Fruit fly (Drosophila melanogaster) whole organism, prepupa: ENCODE results near the gene CG2540.

Experiments used
- Blimp-1 ChIP-seq: fragments of 200-800 bp; sonication (Bioruptor generic); optimal IDR thresholded peaks from 3 replicates; lab custom pipeline; 2017; ENCODE audit warnings: missing biosample characterization, missing genetic modification characterization, mild to moderate bottlenecking, moderate library complexity, missing genetic modification reagents
- CG10631 ChIP-seq: fragments of 200-800 bp; sonication (Bioruptor generic); optimal IDR thresholded peaks from 2 replicates; lab custom pipeline; 2016; ENCODE audit warnings: missing biosample characterization, missing genetic modification characterization
- CG10669 ChIP-seq: fragments of 200-800 bp; sonication (Bioruptor generic); optimal IDR thresholded peaks from 3 replicates; lab custom pipeline; 2018; ENCODE audit warnings: missing biosample characterization, mild to moderate bottlenecking, missing genetic modification characterization, moderate library complexity
- CG11294 ChIP-seq: fragments of 200-800 bp; sonication (Bioruptor generic); IDR thresholded peaks from 2 replicates; pipeline ENCODE4 v1.3.6; 2022; ENCODE audit warnings: missing biosample characterization, missing genetic modification characterization
- CG11902 ChIP-seq: fragments of 200-800 bp; sonication (Bioruptor generic); optimal IDR thresholded peaks from 3 replicates; lab custom pipeline; 2016; ENCODE audit warnings: missing biosample characterization, missing genetic modification characterization
- CG15336 ChIP-seq: fragments of 200-800 bp; sonication (Bioruptor generic); IDR thresholded peaks from 2 replicates; pipeline ENCODE4 v1.3.6; 2022; ENCODE audit warnings: missing biosample characterization, missing genetic modification characterization
- CG31627 ChIP-seq: fragments of 200-800 bp; sonication (Bioruptor generic); optimal IDR thresholded peaks from 3 replicates; lab custom pipeline; 2016; ENCODE audit warnings: missing biosample characterization, missing genetic modification characterization
- CG32006 ChIP-seq: fragments of 200-800 bp; sonication (Bioruptor generic); optimal IDR thresholded peaks from 3 replicates; lab custom pipeline; 2017; ENCODE audit warnings: missing biosample characterization, mild to moderate bottlenecking, missing genetic modification characterization
- CG34406 ChIP-seq: fragments of 200-800 bp; sonication (Bioruptor generic); optimal IDR thresholded peaks from 3 replicates; lab custom pipeline; 2016; ENCODE audit warnings: missing biosample characterization, missing genetic modification characterization
- CG4318 ChIP-seq: fragments of 200-800 bp; sonication (Bioruptor generic); optimal IDR thresholded peaks from 3 replicates; lab custom pipeline; 2017; ENCODE audit warnings: missing biosample characterization, mild to moderate bottlenecking, missing genetic modification characterization
- CG6163 ChIP-seq: fragments of 200-800 bp; sonication (Bioruptor generic); IDR thresholded peaks from 3 replicates; pipeline ENCODE4 v1.3.6; 2022; ENCODE audit warnings: missing biosample characterization, missing genetic modification characterization
- CG6276 ChIP-seq: fragments of 200-800 bp; sonication (Bioruptor generic); optimal IDR thresholded peaks from 2 replicates; lab custom pipeline; 2017; ENCODE audit warnings: missing biosample characterization, mild to moderate bottlenecking, missing genetic modification characterization
- CG7368 ChIP-seq: fragments of 200-800 bp; sonication (Bioruptor generic); optimal IDR thresholded peaks from 3 replicates; lab custom pipeline; 2016; ENCODE audit warnings: missing biosample characterization, missing genetic modification characterization
- CG9139 ChIP-seq: fragments of 200-800 bp; sonication (Bioruptor generic); optimal IDR thresholded peaks from 3 replicates; lab custom pipeline; 2017; ENCODE audit warnings: missing biosample characterization, mild to moderate bottlenecking, missing genetic modification characterization
- Eip75B ChIP-seq: fragments of 200-800 bp; sonication (Bioruptor generic); optimal IDR thresholded peaks from 3 replicates; lab custom pipeline; 2016; ENCODE audit warnings: missing biosample characterization, missing genetic modification characterization
- Eip78C ChIP-seq: fragments of 200-800 bp; sonication (Bioruptor generic); peaks from one replicate; lab custom pipeline; 2016; ENCODE audit warnings: missing biosample characterization, missing genetic modification characterization
- Gug ChIP-seq: fragments of 200-800 bp; sonication (Bioruptor generic); IDR thresholded peaks from 2 replicates; pipeline ENCODE4 v1.3.6; 2022; ENCODE audit warnings: missing biosample characterization, missing genetic modification characterization
- Hr38 ChIP-seq: sonication (Bioruptor generic); optimal IDR thresholded peaks from 2 replicates; lab custom pipeline; 2016; ENCODE audit warnings: missing biosample characterization, missing genetic modification characterization
- Hr39 ChIP-seq: fragments of 200-800 bp; sonication (Bioruptor generic); optimal IDR thresholded peaks from 2 replicates; lab custom pipeline; 2016; ENCODE audit warnings: missing biosample characterization, missing genetic modification characterization
- Hr4 ChIP-seq: fragments of 200-800 bp; sonication (Bioruptor generic); optimal IDR thresholded peaks from 3 replicates; lab custom pipeline; 2016; ENCODE audit warnings: missing biosample characterization, missing genetic modification characterization
- Met ChIP-seq: fragments of 200-800 bp; sonication (Bioruptor generic); optimal IDR thresholded peaks from 3 replicates; lab custom pipeline; 2016; ENCODE audit warnings: missing biosample characterization, missing genetic modification characterization
- OdsH ChIP-seq: fragments of 200-800 bp; sonication (Bioruptor generic); optimal IDR thresholded peaks from 3 replicates; lab custom pipeline; 2016; ENCODE audit warnings: missing biosample characterization, missing genetic modification characterization
- Sox14 ChIP-seq: fragments of 200-800 bp; sonication (Bioruptor generic); optimal IDR thresholded peaks from 3 replicates; lab custom pipeline; 2016; ENCODE audit warnings: missing biosample characterization, missing genetic modification characterization
- Sox15 ChIP-seq: fragments of 200-800 bp; sonication (Bioruptor generic); optimal IDR thresholded peaks from 3 replicates; lab custom pipeline; 2016; ENCODE audit warnings: missing biosample characterization, missing genetic modification characterization
- achi ChIP-seq: fragments of 200-800 bp; sonication (Bioruptor generic); optimal IDR thresholded peaks from 3 replicates; lab custom pipeline; 2016; ENCODE audit warnings: missing biosample characterization, missing genetic modification characterization
- dsx ChIP-seq: fragments of 200-800 bp; optimal IDR thresholded peaks from 3 replicates; lab custom pipeline; 2019; ENCODE audit warnings: missing biosample characterization, mild to moderate bottlenecking, missing genetic modification characterization, moderate library complexity; ENCODE audit not compliant: poor library complexity, severe bottlenecking
- eg ChIP-seq: fragments of 200-800 bp; sonication (Bioruptor generic); IDR thresholded peaks from 3 replicates; pipeline ENCODE4 v1.3.6; 2022; ENCODE audit warnings: missing biosample characterization, missing genetic modification characterization
- esn ChIP-seq: fragments of 200-800 bp; sonication (Bioruptor generic); optimal IDR thresholded peaks from 2 replicates; lab custom pipeline; 2016; ENCODE audit warnings: missing biosample characterization, mild to moderate bottlenecking, missing genetic modification characterization, moderate library complexity
- fd59A ChIP-seq: fragments of 200-800 bp; sonication (Bioruptor generic); optimal IDR thresholded peaks from 2 replicates; lab custom pipeline; 2017; ENCODE audit warnings: missing biosample characterization, mild to moderate bottlenecking, missing genetic modification characterization, missing genetic modification reagents
- lz ChIP-seq: fragments of 200-800 bp; sonication (Bioruptor generic); optimal IDR thresholded peaks from 3 replicates; lab custom pipeline; 2016; ENCODE audit warnings: missing biosample characterization, missing genetic modification characterization
- net ChIP-seq: fragments of 200-800 bp; sonication (Bioruptor generic); optimal IDR thresholded peaks from 3 replicates; lab custom pipeline; 2016; ENCODE audit warnings: missing biosample characterization, missing genetic modification characterization
- pdm3 ChIP-seq: fragments of 200-800 bp; sonication (Bioruptor generic); optimal IDR thresholded peaks from 3 replicates; lab custom pipeline; 2016; ENCODE audit warnings: missing biosample characterization, missing genetic modification characterization
- salr ChIP-seq, 2 experiments: fragments of 200-800 bp; sonication (Bioruptor generic); optimal IDR thresholded peaks; 3 replicates each; lab custom pipeline; 2016 to 2018; ENCODE audit warnings: missing biosample characterization in 2 of 2, missing genetic modification characterization in 2 of 2, mild to moderate bottlenecking in 1 of 2
- ss ChIP-seq, 2 experiments: fragments of 200-800 bp; sonication (Bioruptor generic); optimal IDR thresholded peaks; 2 replicates in 1 of 2; 3 replicates in 1 of 2; lab custom pipeline; 2017 to 2018; ENCODE audit warnings: mild to moderate bottlenecking in 2 of 2, missing biosample characterization in 2 of 2, missing genetic modification characterization in 2 of 2, moderate library complexity in 1 of 2
- svp ChIP-seq: fragments of 200-800 bp; sonication (Bioruptor generic); peaks from one replicate; lab custom pipeline; 2016; ENCODE audit warnings: missing biosample characterization, missing genetic modification characterization
- vri ChIP-seq: fragments of 200-800 bp; sonication (Bioruptor generic); optimal IDR thresholded peaks from 3 replicates; lab custom pipeline; 2016; ENCODE audit warnings: missing biosample characterization, mild to moderate bottlenecking, missing genetic modification characterization

CG2540 gene

dm6 chrX:12629564-12629963, at the start of gene CG2540, which contains the start of gene Aven (continued):
- TF ChIP-seq CG10669 (GFP tag; lab: Kevin White, UChicago) (peak; percentile 66), esn (GFP tag; lab: Kevin White, UChicago) (peak; percentile 77), CG11294 (no peak), CG7368 (GFP tag; lab: Kevin White, UChicago) (peak; percentile 54), svp (peak; percentile 48), achi (GFP tag; lab: Kevin White, UChicago) (peak; percentile 82), Gug (no peak), CG6163 (GFP tag; lab: Robert Waterston, UW) (0 out of 3 replicates have a peak, but pooled peaks have one; percentile 39)

- TF ChIP-seq Hr4 (GFP tag; lab: Kevin White, UChicago) (no peak), CG11294 (no peak), vri (GFP tag; lab: Kevin White, UChicago) (peak; percentile 86), ss (GFP tag; optimal IDR thresholded peaks at IDR 0.05; lab: Kevin White, UChicago) (peak; percentile 22 to 65), pdm3 (GFP tag; lab: Kevin White, UChicago) (no peak), Eip75B (GFP tag; lab: Kevin White, UChicago) (no peak), CG6163 (GFP tag; lab: Robert Waterston, UW) (peak; percentile 73), Eip78C (GFP tag; lab: Kevin White, UChicago) (peak; percentile 13), salr (GFP tag; optimal IDR thresholded peaks at IDR 0.05; lab: Kevin White, UChicago) (no peak), OdsH (GFP tag; lab: Kevin White, UChicago) (no peak), Met (GFP tag; lab: Kevin White, UChicago) (no peak), CG15336 (no peak)
Observed at dm6 chrX:12580040-12580497, 49.6 kb upstream of the CG2540 start.

dm6 chrX:12580498-12581304, 49.0 kb upstream of the CG2540 start:
- peak; percentile 30 for TF ChIP-seq CG10631 (GFP tag; lab: Kevin White, UChicago)
- no peak for TF ChIP-seq Blimp-1
- TF ChIP-seq CG7368 (GFP tag; lab: Kevin White, UChicago): no peak
- peak; percentile 0 for TF ChIP-seq CG31627 (GFP tag; lab: Kevin White, UChicago)
- 0 out of 2 replicates have a peak, but pooled peaks have one; percentile 33 for TF ChIP-seq CG15336
- no peak for TF ChIP-seq Sox14 (GFP tag; lab: Kevin White, UChicago)
- TF ChIP-seq lz (GFP tag; lab: Kevin White, UChicago): no peak
- TF ChIP-seq CG6276 (GFP tag; lab: Kevin White, UChicago): peak; percentile 26
- peak; percentile 22 for TF ChIP-seq pdm3 (GFP tag; lab: Kevin White, UChicago)
- 0 out of 3 replicates have a peak, but pooled peaks have one; percentile 28 for TF ChIP-seq CG6163 (GFP tag; lab: Robert Waterston, UW)
- peak; percentile 2 for TF ChIP-seq esn (GFP tag; lab: Kevin White, UChicago)
- TF ChIP-seq CG4318 (GFP tag; lab: Kevin White, UChicago): no peak
- no peak for TF ChIP-seq Eip75B (GFP tag; lab: Kevin White, UChicago)
- peak; percentile 19 for TF ChIP-seq Hr4 (GFP tag; lab: Kevin White, UChicago)
- TF ChIP-seq Hr39 (GFP tag; lab: Kevin White, UChicago): peak; percentile 35
- TF ChIP-seq CG32006 (GFP tag; lab: Kevin White, UChicago): peak; percentile 51
- TF ChIP-seq Eip78C (GFP tag; lab: Kevin White, UChicago): peak; percentile 79
- TF ChIP-seq Met (GFP tag; lab: Kevin White, UChicago): peak; percentile 4
- TF ChIP-seq eg (GFP tag; lab: Robert Waterston, UW): no peak
- no peak for TF ChIP-seq ss (GFP tag; optimal IDR thresholded peaks at IDR 0.05; lab: Kevin White, UChicago)
- TF ChIP-seq Sox15 (GFP tag; lab: Kevin White, UChicago): no peak
- no peak for TF ChIP-seq Hr38 (GFP tag; lab: Kevin White, UChicago)
- no peak for TF ChIP-seq fd59A (GFP tag; lab: Kevin White, UChicago)
- peak; percentile 98 for TF ChIP-seq svp
- TF ChIP-seq net: no peak
- TF ChIP-seq dsx (GFP tag; lab: Kevin White, UChicago): no peak
- TF ChIP-seq CG34406: peak; percentile 16
- TF ChIP-seq vri (GFP tag; lab: Kevin White, UChicago): peak; percentile 60
- TF ChIP-seq CG11902 (GFP tag; lab: Kevin White, UChicago): peak; percentile 14
- TF ChIP-seq achi (GFP tag; lab: Kevin White, UChicago): peak; percentile 33
- TF ChIP-seq CG9139: no peak
- TF ChIP-seq OdsH (GFP tag; lab: Kevin White, UChicago): peak; percentile 19
- TF ChIP-seq CG10669 (GFP tag; lab: Kevin White, UChicago): peak; percentile 30
